Worm (Caenorhabditis elegans): ENCODE measurements around the gene gcy-22.

The gcy-22 gene

ce11 chrV:20793761-20794160, 31.1 kb downstream of the gcy-22 start:
- TF ChIP-seq ZK546.5 (tag; optimal IDR thresholded peaks at IDR 0.05) (no peak), F13H6.1 (tag; optimal IDR thresholded peaks at IDR 0.05) (peak; percentile 55), sem-4 (tag; optimal IDR thresholded peaks at IDR 0.05) (no peak), unc-62 (GFP tag; optimal IDR thresholded peaks at IDR 0.05) (no peak), alr-1 (tag; optimal IDR thresholded peaks at IDR 0.05) (no peak), C34F6.9 (tag; optimal IDR thresholded peaks at IDR 0.05) (peak; percentile 65), dmd-4 (tag; optimal IDR thresholded peaks at IDR 0.05) (no peak), fos-1 (tag; optimal IDR thresholded peaks at IDR 0.05) (peak; percentile 15), nhr-129 (tag; optimal IDR thresholded peaks at IDR 0.05) (peak; percentile 62), elt-3 (tag; optimal IDR thresholded peaks at IDR 0.05) (no peak), sma-9 (GFP tag; optimal IDR thresholded peaks at IDR 0.05) (peak; percentile 5), sma-9 (tag; optimal IDR thresholded peaks at IDR 0.05) (no peak), lin-11 (tag; optimal IDR thresholded peaks at IDR 0.05) (no peak), snpc-4 (tag; optimal IDR thresholded peaks at IDR 0.05) (no peak), unc-55 (GFP tag; optimal IDR thresholded peaks at IDR 0.05) (peak; percentile 14), elt-1 (tag; optimal IDR thresholded peaks at IDR 0.05) (no peak)

ce11 chrV:20792371-20792890, 32.4 kb downstream of the gcy-22 start, which contains the start of gene Y44A6D.3:
TSS of gene Y44A6D.3 (minus strand) at chrV:20792421.
- TF ChIP-seq fos-1 (tag; optimal IDR thresholded peaks at IDR 0.05) (peak; percentile 52), elt-1 (tag; optimal IDR thresholded peaks at IDR 0.05) (no peak), sma-9 (GFP tag; optimal IDR thresholded peaks at IDR 0.05) (peak; percentile 2), sma-9 (tag; optimal IDR thresholded peaks at IDR 0.05) (no peak), lin-39 (tag; optimal IDR thresholded peaks at IDR 0.05) (no peak), nhr-11 (tag; optimal IDR thresholded peaks at IDR 0.05) (no peak), crh-2 (tag; optimal IDR thresholded peaks at IDR 0.05) (no peak), ztf-11 (tag; optimal IDR thresholded peaks at IDR 0.05) (no peak), nhr-10 (tag; optimal IDR thresholded peaks at IDR 0.05) (no peak), elt-3 (tag; optimal IDR thresholded peaks at IDR 0.05) (no peak)

- TF ChIP-seq mbf-1 (tag; optimal IDR thresholded peaks at IDR 0.05) (peak; percentile 9), zag-1 (tag; optimal IDR thresholded peaks at IDR 0.05) (no peak), nhr-129 (tag; optimal IDR thresholded peaks at IDR 0.05) (no peak), ama-1 (optimal IDR thresholded peaks at IDR 0.05) (no peak), ztf-4 (tag; optimal IDR thresholded peaks at IDR 0.05) (no peak), blmp-1 (tag; optimal IDR thresholded peaks at IDR 0.05; ENCODE audit: insufficient read depth) (no peak), nhr-237 (tag; optimal IDR thresholded peaks at IDR 0.05) (no peak), skn-1 (tag; optimal IDR thresholded peaks at IDR 0.05) (no peak)
Measured at ce11 chrV:20790616-20791015, 34.2 kb downstream of the gcy-22 start.

ce11 chrV:20790011-20790410, 34.9 kb downstream of the gcy-22 start, which contains the start of gene Y44A6D.1:
TSS of gene Y44A6D.1 (minus strand) at chrV:20790033.
- TF ChIP-seq F13H6.1 (tag; optimal IDR thresholded peaks at IDR 0.05) = no peak
- no peak for TF ChIP-seq ztf-11 (tag; optimal IDR thresholded peaks at IDR 0.05)
- TF ChIP-seq unc-39 (tag; optimal IDR thresholded peaks at IDR 0.05) = no peak
- TF ChIP-seq snpc-4 (tag; optimal IDR thresholded peaks at IDR 0.05) = peak; percentile 73
- TF ChIP-seq lin-13 (GFP tag; optimal IDR thresholded peaks at IDR 0.05) = no peak
- TF ChIP-seq elt-3 (tag; optimal IDR thresholded peaks at IDR 0.05) = no peak
- TF ChIP-seq unc-62 (GFP tag; optimal IDR thresholded peaks at IDR 0.05) = no peak
- TF ChIP-seq nhr-237 (tag; optimal IDR thresholded peaks at IDR 0.05) = no peak

- TF ChIP-seq nhr-21 (tag; optimal IDR thresholded peaks at IDR 0.05) (no peak), zag-1 (tag; optimal IDR thresholded peaks at IDR 0.05) (peak; percentile 85), nhr-23 (tag; optimal IDR thresholded peaks at IDR 0.05) (no peak), nhr-10 (tag; optimal IDR thresholded peaks at IDR 0.05) (no peak), lin-13 (GFP tag; optimal IDR thresholded peaks at IDR 0.05) (no peak), unc-55 (GFP tag; optimal IDR thresholded peaks at IDR 0.05) (peak; percentile 90), unc-62 (GFP tag; optimal IDR thresholded peaks at IDR 0.05) (no peak), peb-1 (tag; optimal IDR thresholded peaks at IDR 0.05) (no peak), blmp-1 (tag; optimal IDR thresholded peaks at IDR 0.05; ENCODE audit: insufficient read depth) (no peak), elt-3 (tag; optimal IDR thresholded peaks at IDR 0.05) (no peak), ZK546.5 (tag; optimal IDR thresholded peaks at IDR 0.05) (no peak), elt-1 (tag; optimal IDR thresholded peaks at IDR 0.05) (no peak), mdl-1 (tag; optimal IDR thresholded peaks at IDR 0.05) (peak in 1 of 2 experiments; percentile 73), nhr-11 (tag; optimal IDR thresholded peaks at IDR 0.05) (no peak), fos-1 (tag; optimal IDR thresholded peaks at IDR 0.05) (no peak), lin-11 (tag; optimal IDR thresholded peaks at IDR 0.05) (peak; percentile 75), C34F6.9 (tag; optimal IDR thresholded peaks at IDR 0.05) (peak; percentile 75), snpc-4 (tag; optimal IDR thresholded peaks at IDR 0.05) (no peak), unc-39 (tag; optimal IDR thresholded peaks at IDR 0.05) (no peak), ztf-1 (GFP tag; conservative IDR thresholded peaks at IDR 0.05) (0 out of 2 replicates have a peak, but pooled peaks have one; percentile 79), nhr-77 (tag; optimal IDR thresholded peaks at IDR 0.05) (no peak), nhr-25 (tag; optimal IDR thresholded peaks at IDR 0.05) (no peak), ztf-11 (tag; optimal IDR thresholded peaks at IDR 0.05) (no peak), ama-1 (optimal IDR thresholded peaks at IDR 0.05) (no peak), sma-3 (GFP tag; optimal IDR thresholded peaks at IDR 0.05) (no peak), sma-9 (GFP tag; optimal IDR thresholded peaks at IDR 0.05) (no peak), sma-9 (tag; optimal IDR thresholded peaks at IDR 0.05) (no peak), mbf-1 (tag; optimal IDR thresholded peaks at IDR 0.05) (no peak), nhr-12 (tag; optimal IDR thresholded peaks at IDR 0.05) (no peak), mab-5 (tag; optimal IDR thresholded peaks at IDR 0.05) (peak; percentile 22), ztf-4 (tag; optimal IDR thresholded peaks at IDR 0.05) (no peak), ceh-16 (tag; optimal IDR thresholded peaks at IDR 0.05) (no peak), egl-27 (tag; optimal IDR thresholded peaks at IDR 0.05) (peak; percentile 16)
Measured at ce11 chrV:20789105-20789504, 35.8 kb downstream of the gcy-22 start, which contains the start of gene tpan-1. TSS of gene tpan-1 (plus strand) at chrV:20789502.

Data from whole organism, L2 larva.